Fruit fly (Drosophila melanogaster) Kc167 (cell line): Measurements from ENCODE around the gene ZAP3.

Source experiments
- Myc ChIP-seq: fragments of >200 bp; optimal IDR thresholded peaks from 2 replicates; lab custom pipeline; 2017; ENCODE audit warnings: missing external identifiers
- psq ChIP-seq: fragments of >200 bp; optimal IDR thresholded peaks from 2 replicates; lab custom pipeline; 2017; ENCODE audit warnings: missing external identifiers

DNA sequence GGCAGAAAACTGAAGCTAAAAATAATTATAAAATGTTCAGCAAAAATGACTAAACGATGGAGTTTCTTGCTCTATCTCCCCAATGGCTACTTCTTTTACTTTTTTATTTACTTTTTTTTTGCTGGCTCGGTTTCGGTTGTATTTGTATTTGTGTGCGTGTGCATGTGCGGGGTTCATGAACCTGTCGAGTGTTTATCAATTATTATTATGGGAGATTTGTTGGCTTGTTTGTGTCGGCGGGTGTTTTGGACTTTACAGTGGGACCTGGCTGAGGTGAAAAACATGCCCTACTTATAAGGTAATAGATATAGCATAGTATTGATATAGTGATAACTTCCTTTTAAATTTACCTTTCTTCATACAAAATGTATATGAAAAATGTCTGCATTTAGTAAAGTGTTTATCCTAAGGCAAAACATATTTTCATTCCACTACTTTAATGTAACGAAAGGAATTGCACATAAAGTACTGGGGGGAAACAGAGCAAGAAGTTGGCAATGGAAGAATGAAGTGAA, 21.3 kb upstream of the ZAP3 start:
- TF ChIP-seq Myc (lab: Kevin White, UChicago) (no peak), psq (lab: Kevin White, UChicago) (no peak)
